Worm (Caenorhabditis elegans) whole organism, L4/young adult: ENCODE data around the gene arrd-6.

ENCODE experiments used
- W03F9.2 ChIP-seq: fragments of 150-350 bp; optimal IDR thresholded peaks from 2 replicates; lab custom pipeline; 2014; ENCODE audit warnings: missing biosample characterization, missing genetic modification characterization
- dao-5 ChIP-seq: sonication (generic microtip); optimal IDR thresholded peaks from 2 replicates; lab custom pipeline; 2016; ENCODE audit warnings: missing genotype, missing genetic modification characterization, moderate library complexity, missing compliant biosample characterization

- TF ChIP-seq dao-5 (tag; lab: Kevin White, UChicago) (no peak), W03F9.2 (tag; lab: Kevin White, UChicago) (no peak)
Observed at ce11 chrII:11111107-11111506, 31.4 kb upstream of the arrd-6 start, which contains the start of gene glb-4.
